Fruit fly (Drosophila melanogaster): ENCODE measurements around the gene GlcAT-S.

The GlcAT-S gene

dm6 chr2L:9616654-9617053 is 385 bp downstream of the GlcAT-S start (continued):
- TF ChIP-seq MBD-R2 (GFP tag; IDR thresholded peaks at IDR 0.05) (peak; percentile 74), fd102C (GFP tag; optimal IDR thresholded peaks at IDR 0.05) (peak; percentile 4), CG13624 (GFP tag; optimal IDR thresholded peaks at IDR 0.05) (peak; percentile 32), sc (optimal IDR thresholded peaks at IDR 0.05) (no peak), sc (GFP tag; optimal IDR thresholded peaks at IDR 0.05) (no peak), ken (GFP tag; IDR thresholded peaks at IDR 0.05) (peak; percentile 45; the same call in 1 of the 3 replicates), Blimp-1 (GFP tag; optimal IDR thresholded peaks at IDR 0.05) (peak; percentile 21), CG14965 (GFP tag; optimal IDR thresholded peaks at IDR 0.05; ENCODE audit: borderline replicate concordance) (no peak), Ets97D (GFP tag; optimal IDR thresholded peaks at IDR 0.05) (peak; percentile 77), MTF-1 (GFP tag; optimal IDR thresholded peaks at IDR 0.05; ENCODE audit: borderline replicate concordance) (peak; percentile 0), CG10209 (GFP tag; optimal IDR thresholded peaks at IDR 0.05) (peak; percentile 19), so (GFP tag; IDR thresholded peaks at IDR 0.05) (0 out of 3 replicates have a peak, but pooled peaks have one; percentile 23), HLH4C (GFP tag; IDR thresholded peaks at IDR 0.05; ENCODE audit: partially characterized antibody) (peak; percentile 74), Hr51 (GFP tag; optimal IDR thresholded peaks at IDR 0.05) (peak in 1 of 2 experiments; percentile 1), Mes4 (GFP tag; optimal IDR thresholded peaks at IDR 0.05) (peak; percentile 42), CG6175 (GFP tag; IDR thresholded peaks at IDR 0.05) (no peak; the same call in 2 of the 3 replicates), pita (GFP tag; optimal IDR thresholded peaks at IDR 0.05) (peak; percentile 78), ato (GFP tag; IDR thresholded peaks at IDR 0.05; ENCODE audit: partially characterized antibody) (peak; percentile 63; the same call in 1 of the 2 replicates), BEAF-32 (GFP tag; optimal IDR thresholded peaks at IDR 0.05) (peak; percentile 69), nerfin-1 (tag; optimal IDR thresholded peaks at IDR 0.05) (no peak), Bdp1 (GFP tag; optimal IDR thresholded peaks at IDR 0.05) (peak; percentile 18), tio (GFP tag; optimal IDR thresholded peaks at IDR 0.05) (no peak), dysf (GFP tag; IDR thresholded peaks at IDR 0.05) (peak; percentile 50; the same call in 1 of the 3 replicates), zf30C (GFP tag; optimal IDR thresholded peaks at IDR 0.05) (peak; percentile 83), abd-A (tag; optimal IDR thresholded peaks at IDR 0.05) (peak; percentile 48), Jarid2 (GFP tag; optimal IDR thresholded peaks at IDR 0.05) (peak; percentile 97), inv (GFP tag; IDR thresholded peaks at IDR 0.05; ENCODE audit: partially characterized antibody) (peak; percentile 63), Hr39 (optimal IDR thresholded peaks at IDR 0.05) (no peak), ind (GFP tag; optimal IDR thresholded peaks at IDR 0.05) (no peak), CG2875 (GFP tag; optimal IDR thresholded peaks at IDR 0.05) (peak; percentile 14), CG34224 (GFP tag; IDR thresholded peaks at IDR 0.05; ENCODE audit: partially characterized antibody) (peak; percentile 69), lab (GFP tag; optimal IDR thresholded peaks at IDR 0.05) (peak; percentile 51), unpg (GFP tag; optimal IDR thresholded peaks at IDR 0.05) (peak; percentile 11), Nf-YA (GFP tag; IDR thresholded peaks at IDR 0.05) (no peak), chinmo (GFP tag; IDR thresholded peaks at IDR 0.05; ENCODE audit: partially characterized antibody) (peak; percentile 82; the same call in 2 of the 4 replicates), CG9215 (GFP tag; IDR thresholded peaks at IDR 0.05) (0 out of 2 replicates have a peak, but pooled peaks have one; percentile 16)

- TF ChIP-seq HLH4C (GFP tag; IDR thresholded peaks at IDR 0.05; ENCODE audit: partially characterized antibody), result no peak
- TF ChIP-seq pho (GFP tag; optimal IDR thresholded peaks at IDR 0.05), result no peak
- TF ChIP-seq CG7839 (tag; optimal IDR thresholded peaks at IDR 0.05), result peak; percentile 25
- no peak for TF ChIP-seq CG11085 (GFP tag; IDR thresholded peaks at IDR 0.05)
- TF ChIP-seq CG10209 (GFP tag; optimal IDR thresholded peaks at IDR 0.05), result peak; percentile 6
- TF ChIP-seq CG3281 (GFP tag; optimal IDR thresholded peaks at IDR 0.05), result peak; percentile 6
- TF ChIP-seq CG15696 (tag; optimal IDR thresholded peaks at IDR 0.05), result no peak
- TF ChIP-seq Opbp (GFP tag; IDR thresholded peaks at IDR 0.05; ENCODE audit: partially characterized antibody), result no peak
- TF ChIP-seq CG11696 (GFP tag; IDR thresholded peaks at IDR 0.05), result no peak
- peak; percentile 58 for TF ChIP-seq cwo (GFP tag; optimal IDR thresholded peaks at IDR 0.05)
- peak; percentile 11 for TF ChIP-seq Vsx1 (GFP tag; optimal IDR thresholded peaks at IDR 0.05)
- TF ChIP-seq unpg (GFP tag; optimal IDR thresholded peaks at IDR 0.05), result peak; percentile 20
- TF ChIP-seq CG12104 (GFP tag; optimal IDR thresholded peaks at IDR 0.05), result peak; percentile 25
- TF ChIP-seq CG2120 (GFP tag; optimal IDR thresholded peaks at IDR 0.05), result peak; percentile 40
- TF ChIP-seq abd-A (tag; optimal IDR thresholded peaks at IDR 0.05), result no peak
- no peak for TF ChIP-seq tx (GFP tag; optimal IDR thresholded peaks at IDR 0.05)
- no peak for TF ChIP-seq fd96Cb (tag; optimal IDR thresholded peaks at IDR 0.05)
- peak; percentile 38; the same call in 1 of the 2 replicates for TF ChIP-seq CG31441 (GFP tag; IDR thresholded peaks at IDR 0.05)
Observed at dm6 chr2L:9617908-9618307, 1.6 kb downstream of the GlcAT-S start.

All from whole organism, embryonic.